Fruit fly (Drosophila melanogaster) whole organism: Measurements from ENCODE around the gene CG12105.

ENCODE experiments used
- CG8478 ChIP-seq: fragments of >200 bp; optimal IDR thresholded peaks from 2 replicates; lab custom pipeline; 2018; ENCODE audit warnings: inconsistent platforms
- Dll ChIP-seq: fragments of >200 bp; optimal IDR thresholded peaks from 2 replicates; lab custom pipeline; 2017
- pan ChIP-seq: fragments of >200 bp; optimal IDR thresholded peaks from 2 replicates; lab custom pipeline; 2017
- psq ChIP-seq: fragments of >200 bp; optimal IDR thresholded peaks from 2 replicates; lab custom pipeline; 2017
- usp ChIP-seq: fragments of >200 bp; optimal IDR thresholded peaks from 2 replicates; lab custom pipeline; 2017; ENCODE audit warnings: missing biosample characterization, missing genetic modification characterization, mixed read lengths

- TF ChIP-seq pan (lab: Kevin White, UChicago) (no peak), psq (lab: Kevin White, UChicago) (no peak), CG8478 (lab: Kevin White, UChicago) (no peak), usp (no peak), Dll (no peak)
These were observed 29.4 kb upstream of the CG12105 start, which contains the start of the genes alphaCOP and CG13919 for dm6 chr3L:1644920-1645567.
